Worm (Caenorhabditis elegans) whole organism, L2 larva: ENCODE data around the gene ndua-7.

Source experiments
- C34F6.9 ChIP-seq: fragments of 150-350 bp; optimal IDR thresholded peaks from 2 replicates; lab custom pipeline; 2014; ENCODE audit warnings: missing biosample characterization, missing genetic modification characterization
- dmd-4 ChIP-seq: sonication (generic microtip); optimal IDR thresholded peaks from 2 replicates; lab custom pipeline; 2017; ENCODE audit warnings: missing biosample characterization, missing genetic modification characterization
- nhr-11 ChIP-seq: fragments of 150-350 bp; optimal IDR thresholded peaks from 2 replicates; lab custom pipeline; 2014; ENCODE audit warnings: missing biosample characterization, missing genetic modification characterization

ce11 chrII:13447166-13447643 lies 47.2 kb downstream of the ndua-7 start, which contains the start of gene tbc-14:
- TF ChIP-seq C34F6.9 (tag; lab: Kevin White, UChicago) = no peak
- no peak for TF ChIP-seq nhr-11 (tag; lab: Kevin White, UChicago)
- TF ChIP-seq dmd-4 = no peak
